Worm (Caenorhabditis elegans) whole organism, dauer: ENCODE results near the gene C04B4.1.
"Not testable (repeated sequence)": the region's sequence is repeated elsewhere in the genome, so short reads cannot be mapped to it uniquely, and the experiment has no call there.

Experiments used
- unc-62 ChIP-seq: sonication (generic microtip); optimal IDR thresholded peaks from 2 replicates; lab custom pipeline; 2017; ENCODE audit warnings: missing biosample characterization, missing genetic modification reagents, missing genetic modification characterization

The C04B4.1 gene

ce11 chrX:12294263-12294662 lies 13.7 kb downstream of the C04B4.1 start, which contains the start of gene W06D11.1:
Gene W06D11.1, plus strand, starts transcription at chrX:12294563.
- TF ChIP-seq unc-62 (GFP tag; lab: Kevin White, UChicago): no peak

DNA sequence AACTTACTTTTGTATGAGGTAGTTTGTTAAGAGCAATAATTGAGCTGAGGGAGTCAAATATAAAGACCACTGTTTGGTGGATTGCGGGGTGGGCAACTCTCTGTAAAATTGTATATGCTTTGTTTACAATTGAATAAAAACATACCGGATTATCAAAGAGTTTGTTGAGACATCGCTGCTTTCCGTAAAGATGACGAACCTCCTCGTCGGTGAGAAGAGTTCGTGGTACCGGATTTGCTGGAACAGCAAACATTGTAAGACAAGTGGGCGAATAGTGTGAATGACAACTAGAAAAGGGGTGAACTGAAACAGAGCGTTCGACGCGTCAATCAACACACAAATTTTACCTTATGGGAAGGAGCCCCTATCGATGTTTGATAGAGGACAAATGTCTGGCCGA lies 15.8 kb downstream of the C04B4.1 start, which contains the start of gene W06D11.2:
W06D11.2 (minus strand) TSS at position 339 of the 400 bp plus-strand sequence.
- TF ChIP-seq unc-62 (GFP tag; lab: Kevin White, UChicago): no peak

- TF ChIP-seq unc-62 (GFP tag; lab: Kevin White, UChicago): no peak
Observed at ce11 chrX:12298324-12298723, 17.7 kb downstream of the C04B4.1 start, which contains the start of gene W06D11.3. Gene W06D11.3, plus strand, starts transcription at chrX:12298683.

DNA sequence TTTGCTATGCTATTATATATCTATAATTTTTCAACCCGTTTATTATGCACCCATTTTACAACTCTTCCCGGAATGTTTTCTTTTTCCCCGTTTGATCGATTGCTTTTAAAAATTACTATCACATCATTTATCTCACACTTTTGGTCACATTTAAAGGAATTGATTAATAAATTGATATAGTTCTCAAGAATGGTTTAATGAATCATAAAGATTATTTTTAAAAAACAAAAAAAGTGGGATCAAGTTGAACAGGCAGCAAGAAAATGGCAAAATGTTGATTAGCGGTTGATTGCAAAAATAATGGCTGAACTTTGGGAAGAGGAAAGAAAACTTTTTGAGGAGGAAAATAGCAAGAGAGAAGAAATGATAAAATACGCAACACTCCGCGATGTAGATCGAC lies 19.3 kb downstream of the C04B4.1 start, which contains the start of gene W06D11.5:
W06D11.5 (plus strand) TSS at position 301 of the 400 bp plus-strand sequence.
- no peak for TF ChIP-seq unc-62 (GFP tag; lab: Kevin White, UChicago)

DNA sequence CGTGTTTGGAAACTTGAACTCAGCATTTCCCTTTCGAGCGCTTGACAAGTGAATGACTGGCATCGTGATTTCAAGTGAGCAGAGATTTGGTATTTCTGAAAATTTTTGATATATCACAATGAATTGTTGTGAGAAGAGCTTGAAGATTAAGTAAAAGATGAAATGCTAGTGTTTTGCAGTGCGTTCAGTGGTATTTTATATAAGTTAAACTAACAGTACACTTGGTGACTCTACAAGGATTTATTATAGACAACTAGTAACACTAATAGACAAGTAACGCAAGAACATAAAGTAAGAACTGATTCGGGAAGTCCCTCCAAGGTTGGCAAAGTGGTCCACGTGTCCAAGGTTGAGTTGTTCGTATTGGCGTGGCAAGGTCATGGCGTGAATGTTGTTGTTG lies 22.2 kb downstream of the C04B4.1 start, which contains the start of gene dot-1.3:
dot-1.3 (minus strand) TSS at position 101 of the 400 bp plus-strand sequence.
- TF ChIP-seq unc-62 (GFP tag; lab: Kevin White, UChicago): not testable (repeated sequence)

- TF ChIP-seq unc-62 (GFP tag; lab: Kevin White, UChicago): no peak
Observed at ce11 chrX:12304231-12304630, 23.7 kb downstream of the C04B4.1 start.

ce11 chrX:12306565-12306964 lies 26.0 kb downstream of the C04B4.1 start, which contains the start of gene phf-32:
Gene phf-32, plus strand, starts transcription at chrX:12306865.
- no peak for TF ChIP-seq unc-62 (GFP tag; lab: Kevin White, UChicago)

ce11 chrX:12308045-12308499 lies 27.5 kb downstream of the C04B4.1 start, which contains the start of gene F17A2.16:
Gene F17A2.16, plus strand, starts transcription at chrX:12308449.
- not testable (repeated sequence) for TF ChIP-seq unc-62 (GFP tag; lab: Kevin White, UChicago)

DNA sequence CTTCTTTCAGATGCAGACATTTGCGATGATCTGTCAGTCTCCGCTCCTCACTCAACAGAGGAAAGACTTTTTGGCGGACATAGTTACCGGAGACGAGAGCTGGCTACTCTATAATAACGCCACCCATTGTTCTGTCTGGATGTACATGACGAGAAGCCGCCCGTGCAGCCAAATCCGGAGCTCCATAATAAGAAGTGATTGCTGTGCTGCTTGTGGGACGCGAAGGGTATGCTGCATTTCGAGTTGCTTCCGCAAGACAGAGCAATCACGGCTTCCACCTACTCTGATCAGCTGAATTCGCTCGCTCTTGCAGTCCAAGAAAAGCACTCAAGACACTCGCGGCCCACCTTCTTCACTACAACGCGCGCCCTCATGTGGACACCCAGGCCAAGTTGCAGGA lies 33.2 kb downstream of the C04B4.1 start:
- no peak for TF ChIP-seq unc-62 (GFP tag; lab: Kevin White, UChicago)

ce11 chrX:12314395-12314794 lies 33.8 kb downstream of the C04B4.1 start:
- no peak for TF ChIP-seq unc-62 (GFP tag; lab: Kevin White, UChicago)

DNA sequence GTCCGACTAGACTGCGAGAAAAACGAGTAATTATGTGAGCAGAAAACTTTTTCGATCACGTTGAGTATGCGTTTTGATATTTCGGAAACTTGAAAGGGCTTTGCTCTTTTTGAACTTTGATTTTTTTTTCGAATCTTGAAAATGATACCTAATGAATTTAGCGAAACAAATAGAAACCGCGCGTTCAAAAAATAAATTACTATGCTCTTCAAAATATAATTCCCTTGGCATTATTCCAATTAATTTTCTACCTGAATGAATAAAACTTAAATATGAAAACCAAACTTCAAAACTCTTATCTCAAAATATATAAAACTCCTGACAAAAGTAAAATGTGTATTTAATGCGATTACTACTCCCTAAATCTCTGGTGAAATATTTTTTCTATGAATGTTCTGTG lies 34.7 kb downstream of the C04B4.1 start, which contains the start of gene xtr-2:
xtr-2 (plus strand) TSS at position 301 of the 400 bp plus-strand sequence.
- TF ChIP-seq unc-62 (GFP tag; lab: Kevin White, UChicago): no peak

- no peak for TF ChIP-seq unc-62 (GFP tag; lab: Kevin White, UChicago)
Observed at ce11 chrX:12317560-12317959, 37.0 kb downstream of the C04B4.1 start.

DNA sequence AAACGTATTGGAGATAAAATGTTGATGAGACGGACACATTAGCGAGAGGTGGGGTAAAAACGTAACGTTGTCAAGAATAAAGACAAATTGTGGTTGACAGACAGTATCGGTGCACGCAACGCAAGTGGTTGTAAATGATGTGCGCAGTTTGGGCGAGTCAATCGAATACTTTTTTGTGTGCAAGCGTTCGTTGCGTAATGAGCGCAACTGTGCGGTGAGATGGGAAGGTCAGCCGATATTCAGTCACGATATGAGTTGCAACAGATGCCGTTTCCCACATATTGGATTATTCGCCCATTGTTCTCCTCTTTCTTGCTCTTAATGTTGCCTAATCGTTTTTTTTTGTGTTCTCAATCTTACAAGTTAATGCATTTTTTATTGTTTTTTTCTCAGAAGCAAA lies 40.2 kb downstream of the C04B4.1 start, which contains the start of gene ceh-40:
ceh-40 (minus strand) TSS at position 41 of the 400 bp plus-strand sequence.
- TF ChIP-seq unc-62 (GFP tag; lab: Kevin White, UChicago): no peak

DNA sequence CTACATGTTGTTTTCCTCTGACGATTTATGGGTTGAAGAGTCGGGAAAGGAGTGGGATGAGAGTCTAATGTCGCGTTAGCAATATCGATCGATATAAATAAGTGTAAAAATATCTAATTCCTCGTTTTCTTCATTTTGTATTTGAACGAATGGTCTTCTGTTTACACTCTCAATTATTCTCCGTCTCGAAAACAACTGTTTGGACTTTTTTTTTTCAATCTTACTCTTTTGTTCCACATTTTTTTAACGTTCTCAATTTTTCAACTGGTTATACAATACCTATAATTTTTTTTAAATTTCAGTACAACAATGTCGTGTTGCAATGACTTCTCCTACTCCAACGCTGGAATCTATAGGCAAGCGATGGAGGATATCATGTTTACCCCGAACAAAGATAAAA lies 40.8 kb downstream of the C04B4.1 start, which contains the start of gene F17A2.13:
F17A2.13 (plus strand) TSS at position 301 of the 400 bp plus-strand sequence.
- TF ChIP-seq unc-62 (GFP tag; lab: Kevin White, UChicago): no peak

DNA sequence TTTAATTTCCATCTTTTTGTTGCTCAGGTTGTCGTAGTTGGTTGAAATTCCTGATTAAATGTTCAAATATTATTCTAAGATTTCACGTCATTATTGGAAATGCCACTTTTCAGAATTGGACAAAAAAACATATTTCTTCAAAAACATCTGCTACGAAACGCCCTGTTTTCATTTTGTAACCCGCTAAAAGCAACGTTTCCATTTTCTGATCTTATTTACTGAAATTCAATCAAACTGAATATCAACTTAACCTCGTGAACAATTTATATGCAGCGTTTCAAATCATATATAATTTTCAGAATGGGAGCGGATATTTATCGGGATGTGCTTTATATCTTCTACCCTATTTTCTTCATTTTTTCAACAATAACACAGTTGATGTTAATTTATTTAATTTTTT lies 42.9 kb downstream of the C04B4.1 start, which contains the start of gene srd-40:
srd-40 (plus strand) TSS at position 301 of the 400 bp plus-strand sequence.
- TF ChIP-seq unc-62 (GFP tag; lab: Kevin White, UChicago): no peak

DNA sequence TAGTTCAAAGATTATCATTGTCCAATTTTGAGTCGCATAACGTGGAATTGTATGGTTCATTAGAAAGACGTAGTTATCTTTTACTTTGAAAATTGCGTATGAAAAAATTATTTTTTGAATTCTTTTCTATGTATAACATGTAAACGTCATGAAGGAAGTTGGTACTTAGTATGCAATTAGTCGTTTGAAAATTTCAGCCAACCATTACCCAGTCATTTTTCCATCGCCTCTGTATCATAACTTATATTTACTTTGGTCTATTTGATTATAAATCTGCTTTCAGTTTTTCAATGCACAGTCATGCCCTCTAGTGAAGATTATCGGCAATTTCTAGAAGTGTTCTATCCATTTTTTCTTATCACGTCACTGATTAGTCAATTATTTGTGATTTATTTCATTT lies 45.8 kb downstream of the C04B4.1 start, which contains the start of gene srd-41:
srd-41 (plus strand) TSS at position 301 of the 400 bp plus-strand sequence.
- TF ChIP-seq unc-62 (GFP tag; lab: Kevin White, UChicago): no peak

DNA sequence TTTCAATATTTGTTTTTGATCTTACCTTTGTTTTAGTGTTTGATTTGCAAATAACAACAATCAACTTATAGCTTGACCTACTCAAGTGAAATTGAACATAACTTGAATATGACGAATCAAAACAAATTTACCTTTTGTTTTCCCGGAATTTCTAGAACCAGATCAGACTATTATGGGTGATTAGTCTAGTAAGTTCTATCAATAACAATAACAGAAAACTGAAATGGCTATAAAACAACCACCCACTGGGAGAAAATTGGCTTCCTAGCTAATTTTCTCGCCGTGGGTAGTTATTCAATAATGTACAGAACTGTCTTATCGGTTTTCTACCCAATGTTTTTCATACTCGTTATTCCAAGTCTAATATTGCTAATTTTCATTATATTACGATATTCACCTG lies 48.1 kb downstream of the C04B4.1 start, which contains the start of gene srd-45:
srd-45 (plus strand) TSS at position 301 of the 400 bp plus-strand sequence.
- no peak for TF ChIP-seq unc-62 (GFP tag; lab: Kevin White, UChicago)
